3 worm cellular contexts compared by ENCODE assay signal in the genomic region with DNA sequence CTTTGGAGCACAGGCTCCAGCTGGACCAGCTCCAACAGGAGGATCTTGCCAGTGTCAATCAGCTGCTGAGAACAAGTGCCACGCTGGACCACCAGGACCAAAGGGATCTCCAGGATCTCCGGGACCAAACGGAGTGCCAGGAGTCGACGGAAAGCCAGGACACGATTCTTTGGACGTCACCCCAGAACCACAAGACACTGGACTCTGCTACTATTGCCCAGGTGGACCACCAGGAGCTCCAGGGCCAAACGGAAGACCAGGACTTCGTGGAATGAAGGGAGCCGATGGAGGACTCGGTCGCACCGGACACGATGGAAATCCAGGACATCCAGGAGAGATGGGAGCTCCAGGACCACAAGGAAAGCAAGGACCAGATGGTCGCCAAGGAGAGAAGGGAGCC.
TF ChIP-seq lines count a peak whose summit lies in the region.

No protein-coding gene starts in this region.

TF ChIP-seq in whole organism, L4 larva, 104 proteins besides CTCF, POLR2A, EP300 and RAD21:
- TF ChIP-seq cey-2 (tag; optimal IDR thresholded peaks at IDR 0.05; lab: Kevin White, UChicago; ENCODE audit: borderline replicate concordance, insufficient read depth) (no peak), set-16 (GFP tag; IDR thresholded peaks at IDR 0.05; lab: Robert Waterston, UW) (peak; percentile 78)
TF ChIP-seq in whole organism, L4 larva: peak in this region for 1.

TF ChIP-seq in whole organism, late embryonic, 69 proteins besides CTCF, POLR2A, EP300 and RAD21:
- TF ChIP-seq mec-3 (tag; optimal IDR thresholded peaks at IDR 0.05; lab: Kevin White, UChicago; ENCODE audit: borderline replicate concordance) (peak; percentile 46), ceh-18 (tag; optimal IDR thresholded peaks at IDR 0.05; lab: Kevin White, UChicago) (no peak)

TF ChIP-seq in whole organism, young adult, 124 proteins besides CTCF, POLR2A, EP300 and RAD21:
- TF ChIP-seq zfh-2 (GFP tag; conservative IDR thresholded peaks at IDR 0.05; lab: Robert Waterston, UW) (peak; percentile 37; the same call in 1 of the 2 replicates), lir-1 (GFP tag; conservative IDR thresholded peaks at IDR 0.05; lab: Robert Waterston, UW) (no peak), ama-1 (optimal IDR thresholded peaks at IDR 0.05; lab: Kevin White, UChicago) (no peak), ama-1 (GFP tag; optimal IDR thresholded peaks at IDR 0.05; lab: Kevin White, UChicago) (no peak), bed-1 (GFP tag; IDR thresholded peaks at IDR 0.05; lab: Robert Waterston, UW) (0 out of 2 replicates have a peak, but pooled peaks have one; percentile 41), F37B4.10 (GFP tag; IDR thresholded peaks at IDR 0.05; lab: Robert Waterston, UW) (0 out of 2 replicates have a peak, but pooled peaks have one; percentile 69), let-607 (tag; optimal IDR thresholded peaks at IDR 0.05; lab: Kevin White, UChicago) (no peak), Y79H2A.3 (GFP tag; conservative IDR thresholded peaks at IDR 0.05; lab: Robert Waterston, UW) (no peak), lin-26 (GFP tag; IDR thresholded peaks at IDR 0.05; lab: Robert Waterston, UW) (peak; percentile 57; the same call in 1 of the 2 replicates), unc-130 (GFP tag; optimal IDR thresholded peaks at IDR 0.05; lab: Kevin White, UChicago) (no peak)
